Worm (Caenorhabditis elegans) whole organism, L4 larva: Measurements from ENCODE around the gene F54H12.2.

Experiments
- R02D3.7 ChIP-seq: fragments of 150-350 bp; sonication (generic microtip); optimal IDR thresholded peaks from 3 replicates; lab custom pipeline; 2014; ENCODE audit warnings: missing biosample characterization, missing genetic modification characterization
- ceh-82 ChIP-seq: sonication (generic microtip); optimal IDR thresholded peaks from 2 replicates; lab custom pipeline; 2017; ENCODE audit warnings: missing biosample characterization, missing genetic modification characterization
- daf-16 ChIP-seq, 3 experiments: sonication (generic microtip); optimal IDR thresholded peaks; 2 replicates each; lab custom pipeline; 2016 to 2017; ENCODE audit warnings: missing genetic modification characterization in 3 of 3, missing genetic modification reagents in 3 of 3, mild to moderate bottlenecking in 2 of 3, missing compliant biosample characterization in 2 of 3, missing biosample characterization in 1 of 3, moderate library complexity in 1 of 3
- snpc-4 ChIP-seq: fragments of 150-350 bp; optimal IDR thresholded peaks from 2 replicates; lab custom pipeline; 2014; ENCODE audit warnings: missing biosample characterization, missing genetic modification characterization
- unc-130 ChIP-seq: sonication (generic microtip); optimal IDR thresholded peaks from 2 replicates; lab custom pipeline; 2016; ENCODE audit warnings: missing genetic modification reagents, missing genetic modification characterization, missing compliant biosample characterization

DNA sequence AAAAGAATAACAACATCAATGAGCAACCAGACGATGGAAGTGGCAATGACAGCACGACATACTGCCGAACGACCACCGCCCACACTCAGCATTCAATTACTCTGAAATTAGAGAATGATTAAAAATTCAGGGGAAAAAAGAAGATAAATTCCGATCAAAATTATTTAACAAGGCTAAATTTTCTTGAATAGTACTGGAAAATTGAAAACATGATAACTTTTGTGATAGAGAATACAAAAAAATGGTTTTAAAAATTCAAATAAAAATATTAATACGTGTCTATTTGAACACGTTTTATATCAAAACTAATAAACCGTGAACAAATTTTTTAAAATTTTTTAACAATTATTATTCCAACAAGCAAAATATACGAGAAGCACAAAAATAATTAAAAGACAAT is 46.7 kb upstream of the F54H12.2 start, which contains the start of gene gly-3:
- TF ChIP-seq snpc-4 (no peak), ceh-82 (tag; lab: Kevin White, UChicago) (no peak), unc-130 (GFP tag; lab: Kevin White, UChicago) (no peak), daf-16 (GFP tag; optimal IDR thresholded peaks at IDR 0.05; lab: Kevin White, UChicago) (no peak), daf-16 (tag; optimal IDR thresholded peaks at IDR 0.05; lab: Kevin White, UChicago) (no peak), R02D3.7 (tag; lab: Kevin White, UChicago) (no peak)
